Worm (Caenorhabditis elegans) whole organism, L1 larva: ENCODE measurements around the gene pqn-80.

Experiments used
- C04F5.9 ChIP-seq: sonication (generic microtip); optimal IDR thresholded peaks from 2 replicates; lab custom pipeline; 2016; ENCODE audit warnings: missing genetic modification characterization, missing compliant biosample characterization
- C16A3.4 ChIP-seq: fragments of 150-350 bp; optimal IDR thresholded peaks from 2 replicates; lab custom pipeline; 2014; ENCODE audit warnings: missing biosample characterization, missing genetic modification characterization
- C34B4.2 ChIP-seq: sonication (generic microtip); optimal IDR thresholded peaks from 2 replicates; lab custom pipeline; 2017; ENCODE audit warnings: mild to moderate bottlenecking, missing genetic modification characterization, missing compliant biosample characterization
- F16B12.6 ChIP-seq: fragments of 150-350 bp; optimal IDR thresholded peaks from 2 replicates; lab custom pipeline; 2014; ENCODE audit warnings: missing biosample characterization, missing genetic modification characterization
- Y116A8C.19 ChIP-seq: sonication (generic microtip); optimal IDR thresholded peaks from 2 replicates; lab custom pipeline; 2016; ENCODE audit warnings: missing compliant biosample characterization, missing genetic modification characterization, borderline replicate concordance
- aha-1 ChIP-seq: fragments of 150-350 bp; optimal IDR thresholded peaks from 2 replicates; lab custom pipeline; 2014; ENCODE audit warnings: missing biosample characterization, missing genetic modification characterization
- aly-2 ChIP-seq: fragments of 150-350 bp; optimal IDR thresholded peaks from 2 replicates; lab custom pipeline; 2014; ENCODE audit warnings: missing biosample characterization, missing genetic modification characterization
- ama-1 ChIP-seq: fragments of 150-350 bp; optimal IDR thresholded peaks from 2 replicates; lab custom pipeline; 2014
- blmp-1 ChIP-seq: fragments of 150-350 bp; optimal IDR thresholded peaks from 2 replicates; lab custom pipeline; 2014; ENCODE audit warnings: missing biosample characterization, missing genetic modification characterization
- ceh-63 ChIP-seq: fragments of 200-800 bp; sonication (Bioruptor generic); optimal IDR thresholded peaks from 2 replicates; lab custom pipeline; 2018; ENCODE audit warnings: mild to moderate bottlenecking, missing genetic modification characterization, missing compliant biosample characterization
- ceh-90 ChIP-seq: sonication (generic microtip); optimal IDR thresholded peaks from 2 replicates; lab custom pipeline; 2016; ENCODE audit warnings: missing genetic modification characterization, missing compliant biosample characterization
- ces-1 ChIP-seq: fragments of 150-350 bp; optimal IDR thresholded peaks from 2 replicates; lab custom pipeline; 2014; ENCODE audit warnings: missing biosample characterization, missing genetic modification reagents, missing genetic modification characterization
- dsc-1 ChIP-seq: sonication (generic microtip); optimal IDR thresholded peaks from 2 replicates; lab custom pipeline; 2016; ENCODE audit warnings: mild to moderate bottlenecking, missing genetic modification characterization, missing compliant biosample characterization
- efl-3 ChIP-seq: fragments of 200-800 bp; sonication (Bioruptor generic); optimal IDR thresholded peaks from 2 replicates; lab custom pipeline; 2018; ENCODE audit warnings: mild to moderate bottlenecking, missing genetic modification characterization, missing compliant biosample characterization
- egl-13 ChIP-seq: sonication (generic microtip); optimal IDR thresholded peaks from 2 replicates; lab custom pipeline; 2016; ENCODE audit warnings: missing genotype, missing genetic modification reagents, missing genetic modification characterization, missing compliant biosample characterization
- egl-27 ChIP-seq, 2 experiments: fragments of 150-350 bp in 1 of 2; sonication (generic microtip); optimal IDR thresholded peaks; 3 replicates each; lab custom pipeline; 2017 to 2018; ENCODE audit warnings: missing biosample characterization in 2 of 2, missing genetic modification characterization in 2 of 2, missing genetic modification reagents in 2 of 2
- elt-3 ChIP-seq, 6 experiments: fragments of 150-350 bp in 1 of 6; sonication (generic microtip); optimal IDR thresholded peaks; 2 replicates each; lab custom pipeline; 2017 to 2018; ENCODE audit warnings: missing biosample characterization in 6 of 6, missing genetic modification characterization in 6 of 6, inconsistent platforms in 1 of 6
- ets-5 ChIP-seq: fragments of 200-800 bp; sonication (Bioruptor generic); IDR thresholded peaks from 2 replicates; pipeline ENCODE4 v1.3.6; 2022; ENCODE audit warnings: missing genetic modification characterization, missing compliant biosample characterization
- fkh-10 ChIP-seq: sonication (generic microtip); optimal IDR thresholded peaks from 2 replicates; lab custom pipeline; 2017; ENCODE audit warnings: missing biosample characterization, missing genetic modification reagents, missing genetic modification characterization
- fkh-4 ChIP-seq: sonication (generic microtip); optimal IDR thresholded peaks from 2 replicates; lab custom pipeline; 2016; ENCODE audit warnings: missing compliant biosample characterization, missing genetic modification characterization, borderline replicate concordance
- fkh-8 ChIP-seq: sonication (generic microtip); optimal IDR thresholded peaks from 2 replicates; lab custom pipeline; 2016; ENCODE audit warnings: mild to moderate bottlenecking, missing genetic modification characterization, missing compliant biosample characterization
- grh-1 ChIP-seq: fragments of 200-800 bp; sonication (Bioruptor generic); IDR thresholded peaks from 2 replicates; pipeline ENCODE4 v1.3.6; 2022; ENCODE audit warnings: missing genetic modification reagents, missing genetic modification characterization, missing compliant biosample characterization
- hpl-2 ChIP-seq: fragments of 150-350 bp; optimal IDR thresholded peaks from 2 replicates; lab custom pipeline; 2014; ENCODE audit warnings: missing biosample characterization, missing genetic modification reagents, missing genetic modification characterization
- irx-1 ChIP-seq: sonication (generic microtip); optimal IDR thresholded peaks from 2 replicates; lab custom pipeline; 2016; ENCODE audit warnings: missing genetic modification characterization, missing compliant biosample characterization
- isw-1 ChIP-seq: fragments of 200-800 bp; sonication (Bioruptor generic); IDR thresholded peaks from 2 replicates; pipeline ENCODE4 v1.3.6; 2022; ENCODE audit warnings: missing genetic modification characterization, missing compliant biosample characterization
- lin-14 ChIP-seq: fragments of 200-800 bp; sonication (Bioruptor generic); optimal IDR thresholded peaks from 2 replicates; lab custom pipeline; 2018; ENCODE audit warnings: mild to moderate bottlenecking, missing genetic modification characterization, moderate library complexity, missing compliant biosample characterization
- lir-3 ChIP-seq: sonication (generic microtip); optimal IDR thresholded peaks from 2 replicates; lab custom pipeline; 2016; ENCODE audit warnings: mild to moderate bottlenecking, missing genetic modification characterization, moderate library complexity, missing compliant biosample characterization; ENCODE audit not compliant: poor library complexity
- lsy-2 ChIP-seq, 2 experiments: fragments of 150-350 bp; optimal IDR thresholded peaks; 2 replicates each; lab custom pipeline; 2014; ENCODE audit warnings: missing biosample characterization in 2 of 2, missing genetic modification characterization in 2 of 2
- mef-2 ChIP-seq: fragments of 150-350 bp; optimal IDR thresholded peaks from 2 replicates; lab custom pipeline; 2014; ENCODE audit warnings: missing biosample characterization, missing genetic modification characterization
- mep-1 ChIP-seq: fragments of 150-350 bp; optimal IDR thresholded peaks from 2 replicates; lab custom pipeline; 2014; ENCODE audit warnings: missing biosample characterization, missing genetic modification characterization
- nhr-11 ChIP-seq: fragments of 150-350 bp; optimal IDR thresholded peaks from 2 replicates; lab custom pipeline; 2014; ENCODE audit warnings: missing biosample characterization, missing genetic modification characterization
- nhr-20 ChIP-seq: sonication (generic microtip); optimal IDR thresholded peaks from 2 replicates; lab custom pipeline; 2016; ENCODE audit warnings: mild to moderate bottlenecking, missing genetic modification characterization, missing compliant biosample characterization
- nhr-237 ChIP-seq: fragments of 150-350 bp; optimal IDR thresholded peaks from 2 replicates; lab custom pipeline; 2014; ENCODE audit warnings: missing biosample characterization, missing genetic modification characterization
- nhr-71 ChIP-seq: sonication (generic microtip); optimal IDR thresholded peaks from 2 replicates; lab custom pipeline; 2016; ENCODE audit warnings: mild to moderate bottlenecking, missing genetic modification characterization, moderate library complexity, missing compliant biosample characterization
- nhr-77 ChIP-seq: fragments of 150-350 bp; optimal IDR thresholded peaks from 2 replicates; lab custom pipeline; 2014; ENCODE audit warnings: missing biosample characterization, missing genetic modification characterization
- nhr-85 ChIP-seq: sonication (generic microtip); peaks from one replicate; lab custom pipeline; 2016; ENCODE audit warnings: missing genetic modification characterization, inconsistent platforms, missing compliant biosample characterization
- nhr-90 ChIP-seq: sonication (generic microtip); optimal IDR thresholded peaks from 2 replicates; lab custom pipeline; 2016; ENCODE audit warnings: mild to moderate bottlenecking, missing genetic modification characterization, missing compliant biosample characterization; ENCODE audit not compliant: poor library complexity
- pqm-1 ChIP-seq: sonication (generic microtip); optimal IDR thresholded peaks from 3 replicates; lab custom pipeline; 2017; ENCODE audit warnings: missing biosample characterization, missing genetic modification characterization
- sox-4 ChIP-seq: sonication (generic microtip); optimal IDR thresholded peaks from 2 replicates; lab custom pipeline; 2016; ENCODE audit warnings: missing genetic modification characterization, missing compliant biosample characterization
- sptf-1 ChIP-seq: fragments of 150-350 bp; optimal IDR thresholded peaks from 2 replicates; lab custom pipeline; 2014; ENCODE audit warnings: missing biosample characterization, missing genetic modification characterization
- tbx-2 ChIP-seq: sonication (generic microtip); optimal IDR thresholded peaks from 2 replicates; lab custom pipeline; 2016; ENCODE audit warnings: missing genetic modification characterization, missing compliant biosample characterization
- tlp-1 ChIP-seq: fragments of 150-350 bp; optimal IDR thresholded peaks from 2 replicates; lab custom pipeline; 2014; ENCODE audit warnings: missing biosample characterization, missing genetic modification characterization
- unc-30 ChIP-seq: sonication (generic microtip); optimal IDR thresholded peaks from 2 replicates; lab custom pipeline; 2017; ENCODE audit warnings: missing biosample characterization, missing genetic modification characterization
- unc-98 ChIP-seq: fragments of 200-800 bp; sonication (Bioruptor generic); IDR thresholded peaks from 2 replicates; pipeline ENCODE4 v1.3.6; 2022; ENCODE audit warnings: missing genetic modification characterization, missing compliant biosample characterization
- vab-15 ChIP-seq: sonication (generic microtip); optimal IDR thresholded peaks from 2 replicates; lab custom pipeline; 2017; ENCODE audit warnings: missing genotype, mild to moderate bottlenecking, missing genetic modification characterization, missing compliant biosample characterization
- xbp-1 ChIP-seq: sonication (generic microtip); optimal IDR thresholded peaks from 2 replicates; lab custom pipeline; 2016; ENCODE audit warnings: missing genetic modification characterization, missing compliant biosample characterization
- zag-1 ChIP-seq: fragments of 150-350 bp; optimal IDR thresholded peaks from 2 replicates; lab custom pipeline; 2014; ENCODE audit warnings: missing biosample characterization, missing genetic modification characterization
- ztf-11 ChIP-seq, 2 experiments: sonication (generic microtip); optimal IDR thresholded peaks; 2 replicates each; lab custom pipeline; 2016 to 2017; ENCODE audit warnings: missing genetic modification characterization in 2 of 2, missing biosample characterization in 1 of 2, missing compliant biosample characterization in 1 of 2
- ztf-4 ChIP-seq: fragments of 150-350 bp; optimal IDR thresholded peaks from 2 replicates; lab custom pipeline; 2014; ENCODE audit warnings: missing biosample characterization, missing genetic modification characterization

Gene pqn-80

DNA sequence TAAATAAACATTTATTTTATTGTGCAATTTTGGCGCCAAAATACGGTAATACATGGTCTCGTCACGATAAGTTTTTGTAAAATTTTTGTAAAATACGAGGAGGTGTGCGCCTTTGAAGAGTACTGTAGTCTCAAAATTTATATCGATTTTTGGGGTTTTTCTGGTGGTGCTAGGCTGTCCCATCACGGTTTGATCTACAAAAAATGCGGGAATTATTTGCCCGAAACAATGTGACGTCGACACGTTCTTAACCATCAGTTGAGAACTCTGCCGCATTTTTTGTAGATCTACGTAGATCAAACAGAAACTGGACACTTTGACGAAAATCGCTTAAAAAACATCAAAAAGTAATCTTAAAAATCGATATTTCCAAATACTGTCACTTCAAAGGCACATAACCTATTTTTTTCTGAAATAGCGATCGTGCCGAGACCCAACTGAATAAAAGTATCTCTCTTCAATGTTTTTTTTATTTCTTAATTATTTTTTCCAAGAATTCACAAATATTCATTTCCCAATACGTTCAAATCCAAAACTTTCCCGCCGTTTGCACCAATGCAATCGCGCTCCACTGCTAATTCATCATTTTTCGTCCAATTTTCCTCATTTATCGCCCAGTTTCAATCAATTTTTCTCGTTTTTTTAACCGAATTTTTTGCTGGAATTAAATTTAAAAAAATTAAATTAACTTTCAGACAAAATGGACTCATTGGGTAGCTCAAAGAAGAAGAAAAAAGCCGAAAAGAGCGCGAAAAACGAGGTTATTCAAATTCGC is at the start of gene pqn-80 (continued):
- TF ChIP-seq ztf-4 (tag; lab: Kevin White, UChicago) (peak; percentile 23), blmp-1 (tag; lab: Kevin White, UChicago) (peak; percentile 43), sptf-1 (tag; lab: Kevin White, UChicago) (no peak), hpl-2 (GFP tag; lab: Kevin White, UChicago) (no peak), efl-3 (GFP tag; lab: Kevin White, UChicago) (no peak), elt-3 (tag; optimal IDR thresholded peaks at IDR 0.05; lab: Kevin White, UChicago) (no peak), nhr-85 (tag; lab: Kevin White, UChicago) (peak; percentile 65), nhr-237 (tag; lab: Kevin White, UChicago) (no peak), mep-1 (tag; lab: Kevin White, UChicago) (peak; percentile 65), C16A3.4 (peak; percentile 65), unc-98 (GFP tag; lab: Robert Waterston, UW) (no peak), egl-27 (tag; optimal IDR thresholded peaks at IDR 0.05; lab: Kevin White, UChicago) (no peak)
- TF ChIP-seq, all 84 proteins: peak for 36

DNA sequence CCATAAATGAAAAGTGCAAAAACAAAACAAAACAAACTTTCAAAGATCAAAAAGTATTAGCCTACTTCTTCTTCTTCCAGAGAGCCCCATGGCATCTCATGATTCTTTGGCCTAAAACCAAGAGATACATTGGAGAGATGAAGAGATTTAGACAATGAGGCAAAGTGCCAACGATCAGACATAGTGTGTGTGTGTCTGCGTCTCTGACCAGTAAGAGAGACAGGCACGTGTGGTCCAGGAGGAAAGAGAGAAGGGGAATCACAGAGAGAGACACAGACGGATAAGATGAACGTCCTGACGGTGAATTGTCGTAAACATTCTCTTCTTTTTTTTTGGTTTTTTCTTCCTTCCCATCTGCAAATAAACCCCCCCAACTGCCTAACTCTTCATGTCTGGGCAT is 42.9 kb upstream of the pqn-80 start:
- TF ChIP-seq egl-13 (peak; percentile 87), tlp-1 (tag; lab: Kevin White, UChicago) (no peak), ets-5 (no peak), blmp-1 (tag; lab: Kevin White, UChicago) (peak; percentile 68), lir-3 (tag; lab: Kevin White, UChicago) (peak; percentile 91), nhr-77 (tag; lab: Kevin White, UChicago) (peak; percentile 93), ceh-90 (tag; lab: Kevin White, UChicago) (no peak), sptf-1 (tag; lab: Kevin White, UChicago) (no peak), xbp-1 (tag; lab: Kevin White, UChicago) (peak; percentile 86), dsc-1 (peak; percentile 88), zag-1 (tag; lab: Kevin White, UChicago) (peak; percentile 80), ceh-63 (GFP tag; lab: Kevin White, UChicago) (no peak), egl-27 (tag; optimal IDR thresholded peaks at IDR 0.05; lab: Kevin White, UChicago) (peak; percentile 89 to 93), C34B4.2 (tag; lab: Kevin White, UChicago) (no peak), pqm-1 (tag; lab: Kevin White, UChicago) (no peak), mep-1 (tag; lab: Kevin White, UChicago) (peak; percentile 93), hpl-2 (GFP tag; lab: Kevin White, UChicago) (no peak), aha-1 (tag; lab: Kevin White, UChicago) (no peak), fkh-10 (GFP tag; lab: Kevin White, UChicago) (peak; percentile 89), unc-98 (GFP tag; lab: Robert Waterston, UW) (peak; percentile 58; the same call in 1 of the 2 replicates), lsy-2 (tag; optimal IDR thresholded peaks at IDR 0.05; lab: Kevin White, UChicago) (peak; percentile 93 to 96), grh-1 (GFP tag; lab: Robert Waterston, UW) (peak; percentile 67), isw-1 (GFP tag; lab: Robert Waterston, UW) (peak; percentile 75), ztf-11 (tag; optimal IDR thresholded peaks at IDR 0.05; lab: Kevin White, UChicago) (peak in 1 of 2 experiments; percentile 77), tbx-2 (peak; percentile 95), unc-30 (no peak), nhr-71 (tag; lab: Kevin White, UChicago) (peak; percentile 99), nhr-11 (tag; lab: Kevin White, UChicago) (peak; percentile 89), F16B12.6 (tag; lab: Kevin White, UChicago) (peak; percentile 57), aly-2 (tag; lab: Kevin White, UChicago) (peak; percentile 60), ztf-4 (tag; lab: Kevin White, UChicago) (peak; percentile 94), fkh-4 (tag; lab: Kevin White, UChicago) (peak; percentile 30), fkh-8 (tag; lab: Kevin White, UChicago) (peak; percentile 94), nhr-90 (tag; lab: Kevin White, UChicago) (peak; percentile 83), vab-15 (tag; lab: Kevin White, UChicago) (peak; percentile 66), mef-2 (tag; lab: Kevin White, UChicago) (peak; percentile 79), ces-1 (GFP tag; lab: Kevin White, UChicago) (no peak), sox-4 (tag; lab: Kevin White, UChicago) (peak; percentile 68), Y116A8C.19 (tag; lab: Kevin White, UChicago) (no peak), lin-14 (peak; percentile 100), irx-1 (peak; percentile 85), nhr-20 (tag; lab: Kevin White, UChicago) (peak; percentile 95), ama-1 (peak; percentile 15), C04F5.9 (tag; lab: Kevin White, UChicago) (peak; percentile 37)
